Worm (Caenorhabditis elegans) whole organism, L4 larva: ENCODE data around the gene Y54F10AR.2.

Experiments used
- F37D6.2 ChIP-seq: sonication (generic microtip); optimal IDR thresholded peaks from 2 replicates; lab custom pipeline; 2016; ENCODE audit warnings: mild to moderate bottlenecking, missing genetic modification characterization, missing compliant biosample characterization
- F49E8.2 ChIP-seq: sonication (generic microtip); optimal IDR thresholded peaks from 2 replicates; lab custom pipeline; 2016; ENCODE audit warnings: missing compliant biosample characterization, mild to moderate bottlenecking, missing genetic modification characterization, borderline replicate concordance
- Y105C5A.15 ChIP-seq: fragments of 200-800 bp; sonication (Bioruptor generic); IDR thresholded peaks from 2 replicates; pipeline ENCODE4 v1.3.6; 2022; ENCODE audit warnings: missing genetic modification characterization, missing compliant biosample characterization
- Y48G9A.11 ChIP-seq: fragments of 200-800 bp; sonication (Bioruptor generic); IDR thresholded peaks from 2 replicates; pipeline ENCODE4 v1.3.6; 2022; ENCODE audit warnings: missing genetic modification reagents, missing genetic modification characterization, missing compliant biosample characterization
- Y75B8A.6 ChIP-seq: fragments of 200-800 bp; sonication (Bioruptor generic); IDR thresholded peaks from 2 replicates; pipeline ENCODE4 v1.3.6; 2022; ENCODE audit warnings: missing genetic modification reagents, missing genetic modification characterization, missing compliant biosample characterization
- ceh-20 ChIP-seq: fragments of 200-800 bp; sonication (Bioruptor generic); IDR thresholded peaks from 2 replicates; pipeline ENCODE4 v1.3.6; 2022; ENCODE audit warnings: missing genetic modification reagents, missing genetic modification characterization, missing compliant biosample characterization
- ceh-28 ChIP-seq: fragments of 150-350 bp; optimal IDR thresholded peaks from 2 replicates; lab custom pipeline; 2014; ENCODE audit warnings: missing biosample characterization, missing genetic modification reagents, missing genetic modification characterization
- ceh-82 ChIP-seq: sonication (generic microtip); optimal IDR thresholded peaks from 2 replicates; lab custom pipeline; 2017; ENCODE audit warnings: missing biosample characterization, missing genetic modification characterization
- cey-2 ChIP-seq: sonication (generic microtip); optimal IDR thresholded peaks from 3 replicates; lab custom pipeline; 2017; ENCODE audit warnings: missing genetic modification characterization, mild to moderate bottlenecking, missing compliant biosample characterization, antibody characterized with exemption, borderline replicate concordance; ENCODE audit not compliant: insufficient read depth
- daf-12 ChIP-seq: fragments of 150-350 bp; optimal IDR thresholded peaks from 2 replicates; lab custom pipeline; 2014; ENCODE audit warnings: missing biosample characterization, missing genetic modification reagents, missing genetic modification characterization
- daf-16 ChIP-seq, 3 experiments: sonication (generic microtip); optimal IDR thresholded peaks; 2 replicates each; lab custom pipeline; 2016 to 2017; ENCODE audit warnings: missing genetic modification characterization in 3 of 3, missing genetic modification reagents in 3 of 3, mild to moderate bottlenecking in 2 of 3, missing compliant biosample characterization in 2 of 3, missing biosample characterization in 1 of 3, moderate library complexity in 1 of 3
- daf-19 ChIP-seq: fragments of 200-800 bp; sonication (Bioruptor generic); conservative IDR thresholded peaks from 2 replicates; pipeline ENCODE4 v1.3.6; 2022; ENCODE audit warnings: missing genetic modification characterization, missing compliant biosample characterization
- dmd-6 ChIP-seq: fragments of 200-800 bp; sonication (Bioruptor generic); IDR thresholded peaks from 2 replicates; pipeline ENCODE4 v1.3.6; 2022; ENCODE audit warnings: missing genetic modification reagents, missing genetic modification characterization, missing compliant biosample characterization
- dmd-9 ChIP-seq: fragments of 200-800 bp; sonication (Bioruptor generic); IDR thresholded peaks from 2 replicates; pipeline ENCODE4 v1.3.6; 2022; ENCODE audit warnings: missing genetic modification reagents, missing genetic modification characterization, missing compliant biosample characterization
- dve-1 ChIP-seq: sonication (generic microtip); optimal IDR thresholded peaks from 2 replicates; lab custom pipeline; 2017; ENCODE audit warnings: antibody characterized with exemption, mild to moderate bottlenecking, missing genetic modification characterization, missing compliant biosample characterization; ENCODE audit not compliant: insufficient read depth
- gei-8 ChIP-seq: fragments of 200-800 bp; sonication (Bioruptor generic); optimal IDR thresholded peaks from 2 replicates; lab custom pipeline; 2018; ENCODE audit warnings: mild to moderate bottlenecking, missing genetic modification characterization, missing compliant biosample characterization
- hif-1 ChIP-seq, 2 experiments: sonication (generic microtip); optimal IDR thresholded peaks; 2 replicates each; lab custom pipeline; 2016 to 2017; ENCODE audit warnings: missing compliant biosample characterization in 2 of 2, missing genetic modification characterization in 2 of 2, missing genetic modification reagents in 2 of 2, missing genotype in 2 of 2, mild to moderate bottlenecking in 1 of 2
- hlh-11 ChIP-seq: fragments of 200-800 bp; sonication (Bioruptor generic); optimal IDR thresholded peaks from 2 replicates; lab custom pipeline; 2018; ENCODE audit warnings: mild to moderate bottlenecking, missing genetic modification characterization, missing compliant biosample characterization
- hmg-1.1 ChIP-seq: fragments of 200-800 bp; sonication (Bioruptor generic); IDR thresholded peaks from 2 replicates; pipeline ENCODE4 v1.3.6; 2022; ENCODE audit warnings: missing genetic modification reagents, missing genetic modification characterization, missing compliant biosample characterization
- lim-7 ChIP-seq: fragments of 200-800 bp; sonication (Bioruptor generic); IDR thresholded peaks from 2 replicates; pipeline ENCODE4 v1.3.6; 2022; ENCODE audit warnings: missing genetic modification characterization, missing compliant biosample characterization
- lin-13 ChIP-seq: fragments of 150-350 bp; optimal IDR thresholded peaks from 2 replicates; lab custom pipeline; 2014; ENCODE audit warnings: missing biosample characterization, missing genetic modification reagents, missing genetic modification characterization
- lin-38 ChIP-seq: fragments of 200-800 bp; sonication (Bioruptor generic); IDR thresholded peaks from 2 replicates; pipeline ENCODE4 v1.3.6; 2022; ENCODE audit warnings: missing genetic modification reagents, missing genetic modification characterization, missing compliant biosample characterization
- lir-3 ChIP-seq: sonication (generic microtip); optimal IDR thresholded peaks from 2 replicates; lab custom pipeline; 2016; ENCODE audit warnings: mild to moderate bottlenecking, missing genetic modification characterization, missing compliant biosample characterization
- lsy-2 ChIP-seq, 2 experiments: fragments of 150-350 bp in 1 of 2; sonication (generic microtip) in 1 of 2; optimal IDR thresholded peaks; 2 replicates each; lab custom pipeline; 2014 to 2017; ENCODE audit warnings: missing biosample characterization in 2 of 2, missing genetic modification characterization in 2 of 2
- mdt-29 ChIP-seq: fragments of 200-800 bp; sonication (Bioruptor generic); IDR thresholded peaks from 2 replicates; pipeline ENCODE4 v1.3.6; 2022; ENCODE audit warnings: missing genetic modification reagents, missing genetic modification characterization, missing compliant biosample characterization
- mes-2 ChIP-seq: sonication (generic microtip); optimal IDR thresholded peaks from 2 replicates; lab custom pipeline; 2016; ENCODE audit warnings: missing genotype, mild to moderate bottlenecking, missing genetic modification characterization, missing compliant biosample characterization; ENCODE audit not compliant: poor library complexity, severe bottlenecking
- mxl-3 ChIP-seq: fragments of 200-800 bp; sonication (Bioruptor generic); optimal IDR thresholded peaks from 2 replicates; lab custom pipeline; 2018; ENCODE audit warnings: mild to moderate bottlenecking, missing genetic modification characterization, missing compliant biosample characterization
- nhr-10 ChIP-seq: fragments of 150-350 bp; optimal IDR thresholded peaks from 2 replicates; lab custom pipeline; 2014; ENCODE audit warnings: missing biosample characterization, missing genetic modification characterization
- nhr-111 ChIP-seq: fragments of 200-800 bp; sonication (Bioruptor generic); optimal IDR thresholded peaks from 2 replicates; lab custom pipeline; 2018; ENCODE audit warnings: mild to moderate bottlenecking, missing genetic modification characterization, missing compliant biosample characterization
- nhr-237 ChIP-seq: sonication (generic microtip); optimal IDR thresholded peaks from 2 replicates; lab custom pipeline; 2017; ENCODE audit warnings: missing biosample characterization, missing genetic modification characterization
- nhr-25 ChIP-seq: sonication (generic microtip); optimal IDR thresholded peaks from 2 replicates; lab custom pipeline; 2017; ENCODE audit warnings: missing genetic modification characterization, mild to moderate bottlenecking, missing compliant biosample characterization, antibody characterized with exemption, moderate library complexity, borderline replicate concordance; ENCODE audit not compliant: insufficient read depth
- nhr-28 ChIP-seq: fragments of 150-350 bp; optimal IDR thresholded peaks from 2 replicates; lab custom pipeline; 2014; ENCODE audit warnings: missing biosample characterization, missing genetic modification characterization
- nhr-48 ChIP-seq: sonication (generic microtip); optimal IDR thresholded peaks from 2 replicates; lab custom pipeline; 2016; ENCODE audit warnings: mild to moderate bottlenecking, missing genetic modification characterization, missing compliant biosample characterization
- nhr-6 ChIP-seq: fragments of 150-350 bp; optimal IDR thresholded peaks from 2 replicates; lab custom pipeline; 2014; ENCODE audit warnings: missing biosample characterization, missing genetic modification characterization
- nhr-76 ChIP-seq: fragments of 150-350 bp; optimal IDR thresholded peaks from 2 replicates; lab custom pipeline; 2014; ENCODE audit warnings: missing biosample characterization, missing genetic modification characterization
- pha-4 ChIP-seq, 2 experiments: fragments of 150-350 bp in 1 of 2; fragments of 200-800 bp in 1 of 2; sonication (Bioruptor generic) in 1 of 2; IDR thresholded peaks in 1 of 2; optimal IDR thresholded peaks in 1 of 2; 2 replicates each; pipeline versions ENCODE4 v1.3.6 to Lab custom; 2014 to 2022; ENCODE audit warnings: missing genetic modification characterization in 2 of 2, missing genetic modification reagents in 2 of 2, missing biosample characterization in 1 of 2, missing compliant biosample characterization in 1 of 2
- php-3 ChIP-seq: fragments of 200-800 bp; sonication (Bioruptor generic); IDR thresholded peaks from 2 replicates; pipeline ENCODE4 v1.3.6; 2022; ENCODE audit warnings: missing genetic modification reagents, missing genetic modification characterization, missing compliant biosample characterization
- pqm-1 ChIP-seq: sonication (generic microtip); optimal IDR thresholded peaks from 2 replicates; lab custom pipeline; 2017; ENCODE audit warnings: missing biosample characterization, missing genetic modification characterization
- rbr-2 ChIP-seq: sonication (generic microtip); optimal IDR thresholded peaks from 2 replicates; lab custom pipeline; 2016; ENCODE audit warnings: missing genotype, missing genetic modification characterization, missing compliant biosample characterization
- saeg-2 ChIP-seq: fragments of 200-800 bp; sonication (Bioruptor generic); IDR thresholded peaks from 2 replicates; pipeline ENCODE4 v1.3.6; 2022; ENCODE audit warnings: missing genetic modification reagents, missing genetic modification characterization, missing compliant biosample characterization
- sdz-12 ChIP-seq: fragments of 200-800 bp; sonication (Bioruptor generic); optimal IDR thresholded peaks from 2 replicates; lab custom pipeline; 2018; ENCODE audit warnings: mild to moderate bottlenecking, missing genetic modification characterization, missing compliant biosample characterization
- spr-1 ChIP-seq: sonication (generic microtip); optimal IDR thresholded peaks from 2 replicates; lab custom pipeline; 2016; ENCODE audit warnings: mild to moderate bottlenecking, missing genetic modification characterization, missing compliant biosample characterization
- tag-97 ChIP-seq: fragments of 200-800 bp; sonication (Bioruptor generic); IDR thresholded peaks from 2 replicates; pipeline ENCODE4 v1.3.6; 2022; ENCODE audit warnings: missing genetic modification characterization, missing compliant biosample characterization
- vab-7 ChIP-seq: fragments of 200-800 bp; sonication (Bioruptor generic); IDR thresholded peaks from 2 replicates; pipeline ENCODE4 v1.3.6; 2022; ENCODE audit warnings: missing genetic modification reagents, missing genetic modification characterization, missing compliant biosample characterization
- zag-1 ChIP-seq: fragments of 150-350 bp; optimal IDR thresholded peaks from 2 replicates; lab custom pipeline; 2014; ENCODE audit warnings: missing biosample characterization, missing genetic modification characterization

Y54F10AR.2 gene

ce11 chrIII:2596984-2597454, 25.7 kb upstream of the Y54F10AR.2 start, which contains the start of gene apb-1 (continued):
- TF ChIP-seq cey-2 (no peak), lim-7 (GFP tag; lab: Robert Waterston, UW) (no peak), dmd-9 (peak; percentile 72), Y75B8A.6 (GFP tag; lab: Robert Waterston, UW) (no peak), gei-8 (GFP tag; lab: Kevin White, UChicago) (no peak), lin-38 (GFP tag; lab: Robert Waterston, UW) (peak; percentile 92), pqm-1 (tag; lab: Kevin White, UChicago) (no peak), tag-97 (GFP tag; lab: Robert Waterston, UW) (no peak), ceh-82 (tag; lab: Kevin White, UChicago) (no peak), spr-1 (tag; lab: Kevin White, UChicago) (peak; percentile 90), F49E8.2 (tag; lab: Kevin White, UChicago) (peak; percentile 33), daf-19 (GFP tag; lab: Robert Waterston, UW) (no peak), ceh-28 (tag; lab: Kevin White, UChicago) (peak; percentile 40), sdz-12 (no peak), lir-3 (tag; lab: Kevin White, UChicago) (no peak), pha-4 (GFP tag; IDR thresholded peaks at IDR 0.05; lab: Robert Waterston, UW) (peak; percentile 84), pha-4 (tag; optimal IDR thresholded peaks at IDR 0.05; lab: Kevin White, UChicago) (peak; percentile 86), mxl-3 (GFP tag; lab: Kevin White, UChicago) (no peak), rbr-2 (tag; lab: Kevin White, UChicago) (peak; percentile 95), hif-1 (tag; optimal IDR thresholded peaks at IDR 0.05; lab: Kevin White, UChicago) (peak in 1 of 2 experiments; percentile 59), nhr-10 (tag; lab: Kevin White, UChicago) (no peak), ceh-20 (GFP tag; lab: Robert Waterston, UW) (peak; percentile 71; the same call in 1 of the 2 replicates), mes-2 (tag; lab: Kevin White, UChicago) (no peak), saeg-2 (GFP tag; lab: Robert Waterston, UW) (0 out of 2 replicates have a peak, but pooled peaks have one; percentile 57), nhr-111 (GFP tag; lab: Kevin White, UChicago) (no peak), hmg-1.1 (GFP tag; lab: Robert Waterston, UW) (peak; percentile 88), daf-12 (tag; lab: Kevin White, UChicago) (no peak), F37D6.2 (tag; lab: Kevin White, UChicago) (peak; percentile 90), nhr-48 (peak; percentile 57), Y105C5A.15 (GFP tag; lab: Robert Waterston, UW) (no peak), Y48G9A.11 (GFP tag; lab: Robert Waterston, UW) (peak; percentile 38; the same call in 1 of the 2 replicates)
- TF ChIP-seq, all 104 proteins: peak for 54

DNA sequence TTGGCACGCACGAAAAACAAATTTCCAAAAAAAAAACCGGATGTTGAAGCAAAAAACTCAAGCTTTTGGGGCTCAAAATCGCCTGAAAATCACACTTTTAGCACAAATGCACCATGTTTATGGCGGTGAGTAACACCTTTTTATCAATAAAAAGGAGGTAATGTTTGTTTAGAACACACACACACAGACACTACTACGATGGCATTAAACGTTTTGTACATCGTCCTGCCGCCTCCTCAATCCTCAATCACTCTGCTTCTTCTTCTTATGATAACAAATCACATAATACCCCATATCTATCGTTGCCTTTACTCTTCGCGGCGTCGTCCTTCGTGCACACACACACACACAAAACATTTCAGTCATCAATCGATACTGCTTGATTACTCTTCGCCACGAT, 14.8 kb upstream of the Y54F10AR.2 start, which contains the start of gene gpa-17:
gpa-17 (plus strand) TSS at position 363 of the 400 bp plus-strand sequence.
- TF ChIP-seq nhr-6 (tag; lab: Kevin White, UChicago) (peak; percentile 8), pqm-1 (tag; lab: Kevin White, UChicago) (peak; percentile 73), lsy-2 (tag; optimal IDR thresholded peaks at IDR 0.05; lab: Kevin White, UChicago) (no peak), mdt-29 (GFP tag; lab: Robert Waterston, UW) (no peak), dmd-6 (peak; percentile 40; the same call in 1 of the 2 replicates), nhr-237 (tag; lab: Kevin White, UChicago) (no peak), vab-7 (no peak), hlh-11 (tag; lab: Kevin White, UChicago) (peak; percentile 47), mes-2 (tag; lab: Kevin White, UChicago) (peak; percentile 15), php-3 (GFP tag; lab: Robert Waterston, UW) (peak; percentile 32; the same call in 1 of the 2 replicates), nhr-25 (tag; lab: Kevin White, UChicago) (no peak), lin-13 (GFP tag; lab: Kevin White, UChicago) (no peak), nhr-28 (tag; lab: Kevin White, UChicago) (peak; percentile 73), dve-1 (peak; percentile 37), daf-16 (GFP tag; optimal IDR thresholded peaks at IDR 0.05; lab: Kevin White, UChicago) (no peak), daf-16 (tag; optimal IDR thresholded peaks at IDR 0.05; lab: Kevin White, UChicago) (peak; percentile 56), zag-1 (tag; lab: Kevin White, UChicago) (no peak), nhr-76 (tag; lab: Kevin White, UChicago) (no peak)
